Fruit fly (Drosophila melanogaster) whole organism, adult: ENCODE data around the gene milt.

ENCODE experiments used
- CG11617 ChIP-seq: fragments of 200-800 bp; sonication (Bioruptor generic); optimal IDR thresholded peaks from 2 replicates; lab custom pipeline; 2017; ENCODE audit warnings: mild to moderate bottlenecking, missing biosample characterization, missing genetic modification reagents, missing genetic modification characterization
- CG12768 ChIP-seq: fragments of 200-800 bp; sonication (Bioruptor generic); optimal IDR thresholded peaks from 2 replicates; lab custom pipeline; 2017; ENCODE audit warnings: missing biosample characterization, missing genetic modification characterization, mild to moderate bottlenecking, moderate library complexity, missing genetic modification reagents
- CG14711 ChIP-seq: fragments of 200-800 bp; sonication (Bioruptor generic); optimal IDR thresholded peaks from 2 replicates; lab custom pipeline; 2018; ENCODE audit warnings: missing biosample characterization, mild to moderate bottlenecking, missing genetic modification characterization, moderate library complexity
- CG1620 ChIP-seq: fragments of 200-800 bp; sonication (Bioruptor generic); optimal IDR thresholded peaks from 2 replicates; lab custom pipeline; 2016; ENCODE audit warnings: missing biosample characterization, missing genetic modification characterization
- CG33017 ChIP-seq: fragments of 200-800 bp; sonication (Bioruptor generic); optimal IDR thresholded peaks from 2 replicates; lab custom pipeline; 2018; ENCODE audit warnings: missing biosample characterization, mild to moderate bottlenecking, missing genetic modification characterization, moderate library complexity
- CG5204 ChIP-seq: fragments of 200-800 bp; sonication (Bioruptor generic); optimal IDR thresholded peaks from 2 replicates; lab custom pipeline; 2016; ENCODE audit warnings: missing biosample characterization, missing genetic modification characterization
- CG7045 ChIP-seq: fragments of 200-800 bp; sonication (Bioruptor generic); optimal IDR thresholded peaks from 2 replicates; lab custom pipeline; 2017; ENCODE audit warnings: missing biosample characterization, mild to moderate bottlenecking, missing genetic modification characterization
- CG7101 ChIP-seq: fragments of 200-800 bp; sonication (Bioruptor generic); optimal IDR thresholded peaks from 2 replicates; lab custom pipeline; 2018; ENCODE audit warnings: missing biosample characterization, mild to moderate bottlenecking, missing genetic modification characterization, moderate library complexity
- Clk ChIP-seq: fragments of 200-800 bp; sonication (Bioruptor generic); optimal IDR thresholded peaks from 2 replicates; lab custom pipeline; 2017; ENCODE audit warnings: missing biosample characterization, missing genetic modification characterization
- Crg-1 ChIP-seq: fragments of 200-800 bp; sonication (Bioruptor generic); optimal IDR thresholded peaks from 2 replicates; lab custom pipeline; 2016; ENCODE audit warnings: missing biosample characterization, missing genetic modification characterization
- Hr96 ChIP-seq: fragments of 200-800 bp; sonication (Bioruptor generic); optimal IDR thresholded peaks from 2 replicates; lab custom pipeline; 2016; ENCODE audit warnings: missing biosample characterization, missing genetic modification characterization
- Mnt ChIP-seq: fragments of 200-800 bp; sonication (Bioruptor generic); optimal IDR thresholded peaks from 2 replicates; lab custom pipeline; 2016; ENCODE audit warnings: missing biosample characterization, mild to moderate bottlenecking, missing genetic modification characterization
- bab1 ChIP-seq: fragments of 200-800 bp; sonication (Bioruptor generic); optimal IDR thresholded peaks from 3 replicates; lab custom pipeline; 2019; ENCODE audit warnings: missing biosample characterization, mild to moderate bottlenecking, missing genetic modification characterization, moderate library complexity
- cic ChIP-seq: fragments of 200-800 bp; sonication (Bioruptor generic); optimal IDR thresholded peaks from 2 replicates; lab custom pipeline; 2017; ENCODE audit warnings: missing biosample characterization, mild to moderate bottlenecking, missing genetic modification characterization, moderate library complexity
- cnc ChIP-seq, 2 experiments: fragments of >200 bp; optimal IDR thresholded peaks; 2 replicates each; lab custom pipeline; 2017
- kay ChIP-seq: fragments of 200-800 bp; sonication (Bioruptor generic); peaks from one replicate; lab custom pipeline; 2016; ENCODE audit warnings: missing biosample characterization, missing genetic modification characterization, borderline replicate concordance
- ovo ChIP-seq: fragments of 200-800 bp; sonication (Bioruptor generic); optimal IDR thresholded peaks from 2 replicates; lab custom pipeline; 2016; ENCODE audit warnings: missing biosample characterization, missing genetic modification characterization
- pad ChIP-seq: fragments of 200-800 bp; sonication (Bioruptor generic); optimal IDR thresholded peaks from 3 replicates; lab custom pipeline; 2017; ENCODE audit warnings: missing biosample characterization, missing genetic modification characterization, mild to moderate bottlenecking, moderate library complexity, missing genetic modification reagents
- tj ChIP-seq: fragments of 200-800 bp; sonication (Bioruptor generic); optimal IDR thresholded peaks from 3 replicates; lab custom pipeline; 2017; ENCODE audit warnings: missing biosample characterization, mild to moderate bottlenecking, missing genetic modification characterization, moderate library complexity
- toe ChIP-seq: fragments of 200-800 bp; sonication (Bioruptor generic); optimal IDR thresholded peaks from 2 replicates; lab custom pipeline; 2016; ENCODE audit warnings: missing biosample characterization, missing genetic modification characterization

Gene milt

DNA sequence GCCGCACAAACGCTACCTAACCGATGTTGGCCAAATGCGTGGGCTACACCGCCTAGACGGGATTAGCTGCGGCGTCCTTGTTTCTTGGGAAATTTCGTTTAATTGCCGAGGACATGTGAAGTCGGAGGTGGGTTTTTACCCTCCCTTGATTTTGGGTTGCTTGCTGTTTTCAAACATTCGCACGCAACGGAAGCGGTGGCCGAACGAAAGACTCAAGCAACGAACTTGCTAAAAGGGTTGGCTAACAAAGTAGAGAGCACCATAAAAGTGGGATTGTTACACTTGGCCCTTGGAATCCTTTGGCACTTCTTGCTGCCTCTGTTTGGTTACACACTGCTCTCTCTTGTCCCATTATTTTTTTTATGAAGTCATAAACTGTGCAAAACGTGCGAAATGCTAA, 27.1 kb upstream of the milt start:
- TF ChIP-seq CG7101 (tag; lab: Kevin White, UChicago): no peak
- no peak for TF ChIP-seq bab1 (GFP tag; lab: Kevin White, UChicago)
- no peak for TF ChIP-seq cic
- no peak for TF ChIP-seq toe (GFP tag; lab: Kevin White, UChicago)
- TF ChIP-seq tj (GFP tag; lab: Kevin White, UChicago): no peak
- TF ChIP-seq CG12768 (GFP tag; lab: Kevin White, UChicago): no peak
- TF ChIP-seq CG1620 (GFP tag; lab: Kevin White, UChicago): no peak
- TF ChIP-seq CG14711 (tag; lab: Kevin White, UChicago): no peak
- TF ChIP-seq CG7045 (GFP tag; lab: Kevin White, UChicago): no peak
- no peak for TF ChIP-seq CG11617
- TF ChIP-seq Crg-1 (GFP tag; lab: Kevin White, UChicago): no peak
- TF ChIP-seq pad (GFP tag; lab: Kevin White, UChicago): no peak
- TF ChIP-seq CG5204 (GFP tag; lab: Kevin White, UChicago): no peak
- no peak for TF ChIP-seq kay (GFP tag; lab: Kevin White, UChicago)

- TF ChIP-seq CG11617 (no peak), Crg-1 (GFP tag; lab: Kevin White, UChicago) (no peak), ovo (GFP tag; lab: Kevin White, UChicago) (no peak), pad (GFP tag; lab: Kevin White, UChicago) (no peak), CG7045 (GFP tag; lab: Kevin White, UChicago) (no peak), CG33017 (tag; lab: Kevin White, UChicago) (no peak), Clk (GFP tag; lab: Kevin White, UChicago) (no peak), bab1 (GFP tag; lab: Kevin White, UChicago) (no peak), toe (GFP tag; lab: Kevin White, UChicago) (no peak), CG14711 (tag; lab: Kevin White, UChicago) (no peak), cnc (optimal IDR thresholded peaks at IDR 0.05; lab: Kevin White, UChicago) (no peak), CG7101 (tag; lab: Kevin White, UChicago) (no peak), CG1620 (GFP tag; lab: Kevin White, UChicago) (no peak), kay (GFP tag; lab: Kevin White, UChicago) (no peak), CG12768 (GFP tag; lab: Kevin White, UChicago) (no peak), Hr96 (GFP tag; lab: Kevin White, UChicago) (no peak), Mnt (no peak), tj (GFP tag; lab: Kevin White, UChicago) (no peak), CG5204 (GFP tag; lab: Kevin White, UChicago) (no peak)
Observed at dm6 chr2L:7011962-7012361, 25.7 kb upstream of the milt start, which contains the start of gene CG43321. Gene CG43321, plus strand, starts transcription at chr2L:7012262.

dm6 chr2L:7013157-7013556, 24.5 kb upstream of the milt start, which contains the start of gene CG43322:
Gene CG43322, plus strand, starts transcription at chr2L:7013396.
- no peak for TF ChIP-seq tj (GFP tag; lab: Kevin White, UChicago)

DNA sequence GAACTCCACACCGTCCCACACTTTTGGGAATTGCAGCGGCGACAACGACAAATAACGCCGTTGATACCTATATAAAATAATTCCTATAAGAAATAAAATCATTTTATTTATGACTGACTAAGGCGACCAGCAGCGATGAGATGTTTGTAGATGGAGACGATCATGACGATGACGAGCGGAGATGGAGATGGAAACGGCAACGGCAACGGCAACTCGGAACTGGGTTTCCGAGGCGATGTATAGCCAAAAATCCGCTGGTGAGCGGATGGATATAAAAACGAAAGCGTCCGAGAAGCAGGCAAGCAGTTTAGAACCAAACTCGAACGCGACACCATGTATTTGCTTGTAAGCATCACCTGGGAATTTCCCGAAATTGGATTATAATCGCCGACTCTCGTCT, 16.2 kb upstream of the milt start, which contains the start of gene Pcp:
Gene Pcp (plus strand): TSS at position 301 of the 400 bp plus-strand sequence.
- TF ChIP-seq Hr96 (GFP tag; lab: Kevin White, UChicago): no peak
- TF ChIP-seq CG14711 (tag; lab: Kevin White, UChicago): no peak
- TF ChIP-seq kay (GFP tag; lab: Kevin White, UChicago): no peak
- no peak for TF ChIP-seq cic
- TF ChIP-seq CG5204 (GFP tag; lab: Kevin White, UChicago): no peak
- TF ChIP-seq CG7101 (tag; lab: Kevin White, UChicago): no peak
- TF ChIP-seq CG33017 (tag; lab: Kevin White, UChicago): no peak
- no peak for TF ChIP-seq cnc (optimal IDR thresholded peaks at IDR 0.05; lab: Kevin White, UChicago)
- TF ChIP-seq CG1620 (GFP tag; lab: Kevin White, UChicago): no peak
- no peak for TF ChIP-seq CG12768 (GFP tag; lab: Kevin White, UChicago)
- no peak for TF ChIP-seq CG7045 (GFP tag; lab: Kevin White, UChicago)
- TF ChIP-seq tj (GFP tag; lab: Kevin White, UChicago): no peak
- no peak for TF ChIP-seq CG11617
- TF ChIP-seq bab1 (GFP tag; lab: Kevin White, UChicago): no peak
- no peak for TF ChIP-seq ovo (GFP tag; lab: Kevin White, UChicago)
- no peak for TF ChIP-seq Mnt

DNA sequence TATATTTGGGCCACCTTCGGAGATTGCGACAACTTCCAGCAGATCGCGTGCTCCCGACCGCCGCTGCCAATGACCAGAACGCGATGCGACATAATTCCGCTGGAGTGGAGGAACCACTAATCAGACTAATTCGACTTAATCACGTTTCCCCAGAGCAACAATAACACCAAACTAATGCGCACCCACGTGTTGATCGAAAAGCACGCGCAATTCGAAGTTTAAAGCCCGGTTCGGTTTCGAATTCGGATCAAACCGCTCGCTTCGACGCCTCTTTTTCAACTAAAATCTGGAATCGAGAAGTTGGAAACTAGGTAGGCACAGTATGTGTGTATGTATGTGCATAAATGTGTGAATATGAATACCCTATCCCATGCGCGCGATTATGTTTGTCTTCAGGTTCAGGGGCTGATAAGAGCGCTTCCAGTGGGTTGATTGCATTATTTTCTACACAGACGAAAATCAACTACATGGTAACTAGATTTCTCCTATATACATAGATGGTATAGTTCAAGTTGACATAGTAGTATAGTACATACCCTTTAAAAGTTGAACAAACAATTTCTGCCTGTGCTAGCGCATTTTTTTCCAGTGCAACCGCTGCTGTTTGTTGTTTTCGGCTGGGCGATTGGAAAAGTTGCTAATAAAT, 13.9 kb upstream of the milt start, which contains the start of gene Gart:
Gene Gart (minus strand): TSS at position 285 of the 646 bp plus-strand sequence.
- TF ChIP-seq CG7045 (GFP tag; lab: Kevin White, UChicago) (peak; percentile 27), tj (GFP tag; lab: Kevin White, UChicago) (peak; percentile 41), CG5204 (GFP tag; lab: Kevin White, UChicago) (no peak), CG14711 (tag; lab: Kevin White, UChicago) (peak; percentile 46), CG33017 (tag; lab: Kevin White, UChicago) (peak; percentile 68), Mnt (peak; percentile 87), CG12768 (GFP tag; lab: Kevin White, UChicago) (no peak), toe (GFP tag; lab: Kevin White, UChicago) (no peak), kay (GFP tag; lab: Kevin White, UChicago) (no peak), CG11617 (peak; percentile 45), cic (peak; percentile 72), CG1620 (GFP tag; lab: Kevin White, UChicago) (no peak), CG7101 (tag; lab: Kevin White, UChicago) (peak; percentile 77), bab1 (GFP tag; lab: Kevin White, UChicago) (peak; percentile 38), ovo (GFP tag; lab: Kevin White, UChicago) (peak; percentile 5), Crg-1 (GFP tag; lab: Kevin White, UChicago) (peak; percentile 58), cnc (optimal IDR thresholded peaks at IDR 0.05; lab: Kevin White, UChicago) (no peak), Hr96 (GFP tag; lab: Kevin White, UChicago) (peak; percentile 50), Clk (GFP tag; lab: Kevin White, UChicago) (no peak), pad (GFP tag; lab: Kevin White, UChicago) (no peak)
